Worm (Caenorhabditis elegans): ENCODE results near the gene F54D10.4.
"Not testable (repeated sequence)": the region's sequence is repeated elsewhere in the genome, so short reads cannot be mapped to it uniquely, and the experiment has no call there.

F54D10.4 gene

ce11 chrII:3829623-3830022 lies 22.8 kb upstream of the F54D10.4 start:
- TF ChIP-seq ztf-11 (tag; optimal IDR thresholded peaks at IDR 0.05) (no peak), nhr-237 (tag; optimal IDR thresholded peaks at IDR 0.05) (no peak), nhr-76 (tag; optimal IDR thresholded peaks at IDR 0.05) (no peak), flh-1 (GFP tag; optimal IDR thresholded peaks at IDR 0.05) (no peak), ceh-83 (GFP tag; optimal IDR thresholded peaks at IDR 0.05) (no peak), zip-8 (tag; optimal IDR thresholded peaks at IDR 0.05) (no peak), lin-13 (tag; optimal IDR thresholded peaks at IDR 0.05) (no peak)

- TF ChIP-seq cnd-1 (tag; optimal IDR thresholded peaks at IDR 0.05) (no peak), ceh-43 (GFP tag; optimal IDR thresholded peaks at IDR 0.05) (no peak), bed-3 (GFP tag; optimal IDR thresholded peaks at IDR 0.05) (no peak), pha-4 (tag; optimal IDR thresholded peaks at IDR 0.05) (no peak), nhr-237 (tag; optimal IDR thresholded peaks at IDR 0.05) (no peak), nhr-2 (tag; optimal IDR thresholded peaks at IDR 0.05) (no peak), nhr-12 (tag; optimal IDR thresholded peaks at IDR 0.05) (no peak), mab-5 (tag; optimal IDR thresholded peaks at IDR 0.05) (no peak), hlh-1 (tag; optimal IDR thresholded peaks at IDR 0.05) (no peak), ceh-39 (tag; optimal IDR thresholded peaks at IDR 0.05) (no peak), M03D4.4 (tag; optimal IDR thresholded peaks at IDR 0.05) (no peak), lin-32 (GFP tag; optimal IDR thresholded peaks at IDR 0.05) (no peak)
These were observed 20.9 kb upstream of the F54D10.4 start, which contains the start of gene F54D10.8 for ce11 chrII:3827801-3828200. TSS of gene F54D10.8 (minus strand) at chrII:3827901.

ce11 chrII:3823855-3824254 lies 17.0 kb upstream of the F54D10.4 start, which contains the start of gene skr-15:
TSS of gene skr-15 (plus strand) at chrII:3824155.
- TF ChIP-seq ceh-43 (GFP tag; optimal IDR thresholded peaks at IDR 0.05) (no peak), unc-62 (GFP tag; optimal IDR thresholded peaks at IDR 0.05) (no peak), M03D4.4 (tag; optimal IDR thresholded peaks at IDR 0.05) (no peak), unc-39 (tag; optimal IDR thresholded peaks at IDR 0.05) (no peak), blmp-1 (tag; optimal IDR thresholded peaks at IDR 0.05) (no peak), snpc-4 (tag; optimal IDR thresholded peaks at IDR 0.05) (no peak), unc-120 (tag; optimal IDR thresholded peaks at IDR 0.05; ENCODE audit: poor library complexity, severe bottlenecking) (no peak), ham-2 (GFP tag; optimal IDR thresholded peaks at IDR 0.05) (no peak), lin-13 (tag; optimal IDR thresholded peaks at IDR 0.05) (no peak), elt-3 (tag; optimal IDR thresholded peaks at IDR 0.05) (no peak), zip-8 (tag; optimal IDR thresholded peaks at IDR 0.05) (no peak), ces-1 (GFP tag; optimal IDR thresholded peaks at IDR 0.05) (no peak), hlh-1 (tag; optimal IDR thresholded peaks at IDR 0.05) (no peak), drap-1 (GFP tag; optimal IDR thresholded peaks at IDR 0.05) (no peak), sem-2 (GFP tag; optimal IDR thresholded peaks at IDR 0.05) (no peak), flh-1 (GFP tag; optimal IDR thresholded peaks at IDR 0.05) (no peak), pha-4 (tag; optimal IDR thresholded peaks at IDR 0.05) (no peak), nhr-2 (tag; optimal IDR thresholded peaks at IDR 0.05) (no peak)

ce11 chrII:3821248-3821647 lies 14.4 kb upstream of the F54D10.4 start, which contains the start of gene F54D10.7:
TSS of gene F54D10.7 (minus strand) at chrII:3821296.
- no peak for TF ChIP-seq unc-120 (tag; optimal IDR thresholded peaks at IDR 0.05; ENCODE audit: poor library complexity, severe bottlenecking)
- TF ChIP-seq zip-8 (tag; optimal IDR thresholded peaks at IDR 0.05): no peak
- TF ChIP-seq nhr-12 (tag; optimal IDR thresholded peaks at IDR 0.05): no peak
- TF ChIP-seq ceh-43 (GFP tag; optimal IDR thresholded peaks at IDR 0.05): no peak
- TF ChIP-seq ham-2 (GFP tag; optimal IDR thresholded peaks at IDR 0.05): no peak
- no peak for TF ChIP-seq nhr-76 (tag; optimal IDR thresholded peaks at IDR 0.05)
- TF ChIP-seq pha-4 (tag; optimal IDR thresholded peaks at IDR 0.05): no peak
- TF ChIP-seq drap-1 (GFP tag; optimal IDR thresholded peaks at IDR 0.05): no peak
- TF ChIP-seq hlh-1 (tag; optimal IDR thresholded peaks at IDR 0.05): no peak
- no peak for TF ChIP-seq elt-3 (tag; optimal IDR thresholded peaks at IDR 0.05)

ce11 chrII:3816251-3816849 lies 9.5 kb upstream of the F54D10.4 start, which contains the start of gene fbxa-24:
TSS of gene fbxa-24 (plus strand) at chrII:3816526.
- not testable (repeated sequence) for TF ChIP-seq ham-2 (GFP tag; optimal IDR thresholded peaks at IDR 0.05); pha-4 (tag; optimal IDR thresholded peaks at IDR 0.05); M03D4.4 (tag; optimal IDR thresholded peaks at IDR 0.05)
